Worm (Caenorhabditis elegans): ENCODE measurements around the gene clec-33.

Gene clec-33

DNA sequence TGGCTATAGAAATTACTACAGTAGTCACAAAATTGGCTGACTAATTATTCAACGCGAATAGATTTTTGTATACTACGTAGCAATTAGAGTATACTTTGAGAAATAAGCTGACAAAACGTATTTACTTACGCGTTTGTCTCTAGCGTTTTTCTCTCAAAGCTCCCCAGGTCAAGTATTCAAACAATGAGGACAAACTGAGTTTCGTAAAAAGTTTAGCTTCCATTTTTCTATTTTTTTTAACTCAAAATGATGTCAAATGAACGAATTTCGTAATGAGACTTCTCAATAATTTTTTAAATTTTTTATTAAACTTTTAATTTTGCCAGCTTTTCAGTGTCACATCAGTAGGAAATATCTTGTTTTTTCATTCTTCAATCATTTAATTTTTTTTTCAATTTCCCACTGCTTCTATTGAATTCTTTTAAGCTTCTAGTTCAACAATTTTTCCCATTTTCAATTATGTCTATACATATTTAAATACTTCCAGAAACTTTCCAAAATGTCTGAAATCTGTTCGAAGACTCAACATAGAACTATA lies 19.2 kb upstream of the clec-33 start, which contains the start of the genes ifas-2 and fbxa-44:
Gene ifas-2 (minus strand): TSS at position 101 of the 538 bp plus-strand sequence.
Gene fbxa-44 (plus strand): TSS at position 488 of the 538 bp plus-strand sequence.
- TF ChIP-seq C04F5.9 (tag; optimal IDR thresholded peaks at IDR 0.05), result no peak
- no peak for TF ChIP-seq skn-1 (tag; optimal IDR thresholded peaks at IDR 0.05)

DNA sequence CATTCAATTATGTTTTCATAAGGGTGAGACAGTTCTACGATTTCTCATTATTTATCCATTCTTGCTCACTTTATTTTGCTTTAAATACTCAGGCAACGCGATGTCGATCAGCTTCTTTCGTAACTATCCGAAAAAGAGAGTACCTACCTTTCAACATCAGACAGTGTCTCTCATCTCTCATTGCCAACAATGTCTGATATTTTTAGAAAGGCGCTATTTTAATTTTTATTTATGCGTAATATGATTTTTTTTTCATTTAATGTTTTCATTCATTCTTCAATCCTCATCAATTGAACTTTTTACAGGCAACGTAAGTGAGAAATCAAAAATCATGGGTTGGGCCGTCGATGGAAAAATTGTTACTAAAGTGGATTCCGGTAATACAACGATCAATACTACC lies 15.1 kb upstream of the clec-33 start, which contains the start of gene F09C6.13:
Gene F09C6.13 (plus strand): TSS at position 301 of the 400 bp plus-strand sequence.
- TF ChIP-seq snu-23 (GFP tag; optimal IDR thresholded peaks at IDR 0.05), result no peak
- TF ChIP-seq vab-15 (tag; optimal IDR thresholded peaks at IDR 0.05), result no peak
- TF ChIP-seq blmp-1 (tag; optimal IDR thresholded peaks at IDR 0.05), result no peak
- TF ChIP-seq egl-27 (tag; optimal IDR thresholded peaks at IDR 0.05), result no peak
- no peak for TF ChIP-seq aly-2 (tag; optimal IDR thresholded peaks at IDR 0.05)
- TF ChIP-seq elt-2 (tag; optimal IDR thresholded peaks at IDR 0.05), result no peak
- no peak for TF ChIP-seq ama-1 (optimal IDR thresholded peaks at IDR 0.05)
- no peak for TF ChIP-seq zip-4 (GFP tag; optimal IDR thresholded peaks at IDR 0.05)
- TF ChIP-seq pqm-1 (tag; optimal IDR thresholded peaks at IDR 0.05), result no peak
- no peak for TF ChIP-seq lin-13 (GFP tag; optimal IDR thresholded peaks at IDR 0.05)
- TF ChIP-seq fos-1 (tag; optimal IDR thresholded peaks at IDR 0.05), result no peak

- TF ChIP-seq ztf-4 (tag; optimal IDR thresholded peaks at IDR 0.05), result no peak
- TF ChIP-seq nhr-20 (tag; optimal IDR thresholded peaks at IDR 0.05), result peak; percentile 47
- no peak for TF ChIP-seq F16B12.6 (tag; optimal IDR thresholded peaks at IDR 0.05)
- peak; percentile 8 for TF ChIP-seq nhr-77 (tag; optimal IDR thresholded peaks at IDR 0.05)
Measured at ce11 chrV:16882260-16882918, 12.7 kb upstream of the clec-33 start, which contains the start of the genes F09C6.11 and F09C6.12. F09C6.11 (minus strand) TSS chrV:16882310. F09C6.12 (plus strand) TSS chrV:16882868.

ce11 chrV:16880679-16881078 lies 11.0 kb upstream of the clec-33 start, which contains the start of gene F09C6.14:
F09C6.14 (plus strand) TSS chrV:16880979.
- TF ChIP-seq unc-130 (tag; optimal IDR thresholded peaks at IDR 0.05) (no peak), unc-98 (GFP tag; IDR thresholded peaks at IDR 0.05) (no peak), snu-23 (GFP tag; optimal IDR thresholded peaks at IDR 0.05) (no peak), irx-1 (tag; optimal IDR thresholded peaks at IDR 0.05) (no peak), zip-4 (GFP tag; optimal IDR thresholded peaks at IDR 0.05) (no peak), tbx-2 (tag; optimal IDR thresholded peaks at IDR 0.05) (no peak), tlp-1 (tag; optimal IDR thresholded peaks at IDR 0.05) (no peak), ceh-8 (GFP tag; optimal IDR thresholded peaks at IDR 0.05) (no peak), elt-2 (tag; optimal IDR thresholded peaks at IDR 0.05) (no peak), unc-62 (GFP tag; optimal IDR thresholded peaks at IDR 0.05) (no peak), efl-1 (optimal IDR thresholded peaks at IDR 0.05) (no peak), efl-1 (GFP tag; optimal IDR thresholded peaks at IDR 0.05 in 1 of 2) (no peak), sox-4 (tag; optimal IDR thresholded peaks at IDR 0.05) (no peak), nhr-77 (tag; optimal IDR thresholded peaks at IDR 0.05) (no peak), ets-5 (GFP tag; IDR thresholded peaks at IDR 0.05) (no peak), nhr-20 (tag; optimal IDR thresholded peaks at IDR 0.05) (no peak), ceh-88 (GFP tag; IDR thresholded peaks at IDR 0.05) (no peak), nhr-76 (tag; optimal IDR thresholded peaks at IDR 0.05) (no peak), C04F5.9 (tag; optimal IDR thresholded peaks at IDR 0.05) (no peak), rnt-1 (tag; optimal IDR thresholded peaks at IDR 0.05) (no peak), alr-1 (tag; optimal IDR thresholded peaks at IDR 0.05; ENCODE audit: borderline replicate concordance) (no peak)

- TF ChIP-seq C04F5.9 (tag; optimal IDR thresholded peaks at IDR 0.05), result no peak
- TF ChIP-seq nhr-28 (tag; optimal IDR thresholded peaks at IDR 0.05), result no peak
- no peak for TF ChIP-seq ceh-88 (GFP tag; IDR thresholded peaks at IDR 0.05)
- no peak for TF ChIP-seq ces-1 (GFP tag; optimal IDR thresholded peaks at IDR 0.05)
- TF ChIP-seq ama-1 (optimal IDR thresholded peaks at IDR 0.05), result no peak
- TF ChIP-seq unc-30 (tag; optimal IDR thresholded peaks at IDR 0.05), result no peak
Measured at ce11 chrV:16880054-16880453, 10.4 kb upstream of the clec-33 start, which contains the start of gene F09C6.3. F09C6.3 (minus strand) TSS chrV:16880154.
